Worm (Caenorhabditis elegans): ENCODE results near the gene ZK637.4.

ZK637.4 gene

ce11 chrIII:8865294-8865766, 28.2 kb upstream of the ZK637.4 start:
- TF ChIP-seq tab-1 (GFP tag; IDR thresholded peaks at IDR 0.05) (peak; percentile 51; the same call in 1 of the 2 replicates), ztf-29 (GFP tag; IDR thresholded peaks at IDR 0.05) (no peak), klf-2 (GFP tag; conservative IDR thresholded peaks at IDR 0.05) (no peak), flt-1 (GFP tag; IDR thresholded peaks at IDR 0.05) (0 out of 2 replicates have a peak, but pooled peaks have one; percentile 54), cog-1 (tag; optimal IDR thresholded peaks at IDR 0.05) (peak; percentile 11), ztf-23 (GFP tag; IDR thresholded peaks at IDR 0.05) (peak; percentile 57; the same call in 1 of the 2 replicates), ref-1 (GFP tag; conservative IDR thresholded peaks at IDR 0.05) (no peak), med-1 (GFP tag; optimal IDR thresholded peaks at IDR 0.05; ENCODE audit: insufficient read depth) (no peak), T22C8.4 (GFP tag; IDR thresholded peaks at IDR 0.05) (no peak)

- TF ChIP-seq flt-1 (GFP tag; IDR thresholded peaks at IDR 0.05) (no peak), med-1 (GFP tag; optimal IDR thresholded peaks at IDR 0.05; ENCODE audit: insufficient read depth) (no peak), klf-2 (GFP tag; conservative IDR thresholded peaks at IDR 0.05) (no peak), T22C8.4 (GFP tag; IDR thresholded peaks at IDR 0.05) (no peak), cog-1 (tag; optimal IDR thresholded peaks at IDR 0.05) (no peak), ztf-29 (GFP tag; IDR thresholded peaks at IDR 0.05) (no peak), tab-1 (GFP tag; IDR thresholded peaks at IDR 0.05) (no peak), ref-1 (GFP tag; conservative IDR thresholded peaks at IDR 0.05) (no peak), ztf-23 (GFP tag; IDR thresholded peaks at IDR 0.05) (no peak)
Observed at ce11 chrIII:8866038-8866437, 27.5 kb upstream of the ZK637.4 start.

- TF ChIP-seq med-1 (GFP tag; optimal IDR thresholded peaks at IDR 0.05; ENCODE audit: insufficient read depth), result no peak
- no peak for TF ChIP-seq klf-2 (GFP tag; conservative IDR thresholded peaks at IDR 0.05)
- TF ChIP-seq ztf-23 (GFP tag; IDR thresholded peaks at IDR 0.05), result no peak
- TF ChIP-seq ztf-29 (GFP tag; IDR thresholded peaks at IDR 0.05), result no peak
- TF ChIP-seq tab-1 (GFP tag; IDR thresholded peaks at IDR 0.05), result no peak
- TF ChIP-seq flt-1 (GFP tag; IDR thresholded peaks at IDR 0.05), result no peak
- TF ChIP-seq cog-1 (tag; optimal IDR thresholded peaks at IDR 0.05), result no peak
- TF ChIP-seq T22C8.4 (GFP tag; IDR thresholded peaks at IDR 0.05), result no peak
- TF ChIP-seq ref-1 (GFP tag; conservative IDR thresholded peaks at IDR 0.05), result no peak
Observed at ce11 chrIII:8866983-8867842, 26.4 kb upstream of the ZK637.4 start.

- TF ChIP-seq ztf-29 (GFP tag; IDR thresholded peaks at IDR 0.05) (no peak), ztf-23 (GFP tag; IDR thresholded peaks at IDR 0.05) (no peak)
Observed at ce11 chrIII:8867922-8868655, 25.5 kb upstream of the ZK637.4 start.

- TF ChIP-seq ztf-23 (GFP tag; IDR thresholded peaks at IDR 0.05) (no peak), med-1 (GFP tag; optimal IDR thresholded peaks at IDR 0.05; ENCODE audit: insufficient read depth) (no peak), tab-1 (GFP tag; IDR thresholded peaks at IDR 0.05) (no peak), ref-1 (GFP tag; conservative IDR thresholded peaks at IDR 0.05) (no peak), flt-1 (GFP tag; IDR thresholded peaks at IDR 0.05) (no peak), T22C8.4 (GFP tag; IDR thresholded peaks at IDR 0.05) (no peak), ztf-29 (GFP tag; IDR thresholded peaks at IDR 0.05) (no peak), cog-1 (tag; optimal IDR thresholded peaks at IDR 0.05) (no peak), klf-2 (GFP tag; conservative IDR thresholded peaks at IDR 0.05) (no peak)
Observed at ce11 chrIII:8869663-8870062, 23.9 kb upstream of the ZK637.4 start.

ce11 chrIII:8873045-8873457, 20.5 kb upstream of the ZK637.4 start:
- TF ChIP-seq cog-1 (tag; optimal IDR thresholded peaks at IDR 0.05), result peak; percentile 1
- TF ChIP-seq T22C8.4 (GFP tag; IDR thresholded peaks at IDR 0.05), result peak; percentile 58; the same call in 1 of the 2 replicates
- TF ChIP-seq klf-2 (GFP tag; conservative IDR thresholded peaks at IDR 0.05), result no peak
- 0 out of 2 replicates have a peak, but pooled peaks have one; percentile 41 for TF ChIP-seq flt-1 (GFP tag; IDR thresholded peaks at IDR 0.05)
- no peak for TF ChIP-seq ref-1 (GFP tag; conservative IDR thresholded peaks at IDR 0.05)
- no peak; the same call in 1 of the 2 replicates for TF ChIP-seq ztf-23 (GFP tag; IDR thresholded peaks at IDR 0.05)
- no peak for TF ChIP-seq med-1 (GFP tag; optimal IDR thresholded peaks at IDR 0.05; ENCODE audit: insufficient read depth)
- TF ChIP-seq tab-1 (GFP tag; IDR thresholded peaks at IDR 0.05), result no peak
- no peak for TF ChIP-seq ztf-29 (GFP tag; IDR thresholded peaks at IDR 0.05)

- TF ChIP-seq klf-2 (GFP tag; conservative IDR thresholded peaks at IDR 0.05), result no peak
- peak; percentile 56; the same call in 1 of the 2 replicates for TF ChIP-seq ztf-23 (GFP tag; IDR thresholded peaks at IDR 0.05)
- TF ChIP-seq cog-1 (tag; optimal IDR thresholded peaks at IDR 0.05), result peak; percentile 85
- 0 out of 2 replicates have a peak, but pooled peaks have one; percentile 61 for TF ChIP-seq tab-1 (GFP tag; IDR thresholded peaks at IDR 0.05)
- no peak for TF ChIP-seq ztf-29 (GFP tag; IDR thresholded peaks at IDR 0.05)
- TF ChIP-seq flt-1 (GFP tag; IDR thresholded peaks at IDR 0.05), result peak; percentile 65; the same call in 1 of the 2 replicates
Observed at ce11 chrIII:8873990-8874668, 19.4 kb upstream of the ZK637.4 start.

- TF ChIP-seq cog-1 (tag; optimal IDR thresholded peaks at IDR 0.05) (no peak), med-1 (GFP tag; optimal IDR thresholded peaks at IDR 0.05; ENCODE audit: insufficient read depth) (no peak), T22C8.4 (GFP tag; IDR thresholded peaks at IDR 0.05) (no peak), flt-1 (GFP tag; IDR thresholded peaks at IDR 0.05) (no peak), tab-1 (GFP tag; IDR thresholded peaks at IDR 0.05) (no peak), klf-2 (GFP tag; conservative IDR thresholded peaks at IDR 0.05) (no peak), ztf-23 (GFP tag; IDR thresholded peaks at IDR 0.05) (no peak), ztf-29 (GFP tag; IDR thresholded peaks at IDR 0.05) (no peak), ref-1 (GFP tag; conservative IDR thresholded peaks at IDR 0.05) (no peak)
Observed at ce11 chrIII:8877002-8877401, 16.6 kb upstream of the ZK637.4 start, which contains the start of gene K01F9.2. TSS of gene K01F9.2 (minus strand) at chrIII:8877128.

Data from whole organism, midembryonic.